Fruit fly (Drosophila melanogaster): ENCODE measurements around the gene Creld.

DNA sequence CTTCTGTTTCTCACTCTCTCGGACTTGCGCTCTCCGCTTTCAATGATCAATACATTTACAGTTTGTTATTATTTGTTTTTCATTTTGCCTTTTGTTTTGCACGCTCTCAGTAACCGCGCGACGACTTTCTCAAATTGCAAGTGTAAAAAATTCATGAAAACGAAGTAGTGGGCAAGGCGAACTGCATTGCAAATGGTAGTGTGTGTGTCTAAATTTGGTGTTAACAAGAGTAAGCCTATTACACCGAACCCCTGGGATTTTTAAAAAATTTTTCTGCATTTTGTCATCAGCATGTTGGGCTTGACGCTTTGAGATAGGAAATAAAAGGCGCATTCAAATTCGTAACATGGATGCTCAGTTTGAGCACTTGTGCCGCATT is 34.9 kb upstream of the Creld start:
- TF ChIP-seq pan (optimal IDR thresholded peaks at IDR 0.05) (peak; percentile 32), usp (GFP tag; optimal IDR thresholded peaks at IDR 0.05) (no peak)

Measured in whole organism.